Worm (Caenorhabditis elegans) whole organism, L4 larva: ENCODE data around the gene Y53C12A.7.

Experiments used
- D1046.2 ChIP-seq: fragments of 200-800 bp; sonication (Bioruptor generic); IDR thresholded peaks from 2 replicates; pipeline ENCODE4 v1.3.6; 2022; ENCODE audit warnings: missing genetic modification characterization, missing compliant biosample characterization
- Y48G9A.11 ChIP-seq: fragments of 200-800 bp; sonication (Bioruptor generic); IDR thresholded peaks from 2 replicates; pipeline ENCODE4 v1.3.6; 2022; ENCODE audit warnings: missing genetic modification reagents, missing genetic modification characterization, missing compliant biosample characterization
- aly-2 ChIP-seq: sonication (generic microtip); optimal IDR thresholded peaks from 2 replicates; lab custom pipeline; 2018; ENCODE audit warnings: missing biosample characterization, missing genetic modification characterization
- ceh-82 ChIP-seq: sonication (generic microtip); optimal IDR thresholded peaks from 2 replicates; lab custom pipeline; 2017; ENCODE audit warnings: missing biosample characterization, missing genetic modification characterization
- lin-13 ChIP-seq: fragments of 150-350 bp; optimal IDR thresholded peaks from 2 replicates; lab custom pipeline; 2014; ENCODE audit warnings: missing biosample characterization, missing genetic modification reagents, missing genetic modification characterization
- lin-29 ChIP-seq: fragments of 200-800 bp; sonication (Bioruptor generic); IDR thresholded peaks from 2 replicates; pipeline ENCODE4 v1.3.6; 2022; ENCODE audit warnings: missing genetic modification reagents, missing genetic modification characterization, missing compliant biosample characterization
- lin-39 ChIP-seq: fragments of 150-350 bp; optimal IDR thresholded peaks from 2 replicates; lab custom pipeline; 2014; ENCODE audit warnings: missing biosample characterization, missing genetic modification reagents, missing genetic modification characterization
- nhr-11 ChIP-seq: fragments of 150-350 bp; optimal IDR thresholded peaks from 2 replicates; lab custom pipeline; 2014; ENCODE audit warnings: missing biosample characterization, missing genetic modification characterization
- nhr-76 ChIP-seq: fragments of 150-350 bp; optimal IDR thresholded peaks from 2 replicates; lab custom pipeline; 2014; ENCODE audit warnings: missing biosample characterization, missing genetic modification characterization
- php-3 ChIP-seq: fragments of 200-800 bp; sonication (Bioruptor generic); IDR thresholded peaks from 2 replicates; pipeline ENCODE4 v1.3.6; 2022; ENCODE audit warnings: missing genetic modification reagents, missing genetic modification characterization, missing compliant biosample characterization
- sdz-12 ChIP-seq: fragments of 200-800 bp; sonication (Bioruptor generic); optimal IDR thresholded peaks from 2 replicates; lab custom pipeline; 2018; ENCODE audit warnings: mild to moderate bottlenecking, missing genetic modification characterization, missing compliant biosample characterization
- snpc-4 ChIP-seq: fragments of 150-350 bp; optimal IDR thresholded peaks from 2 replicates; lab custom pipeline; 2014; ENCODE audit warnings: missing biosample characterization, missing genetic modification characterization
- ztf-11 ChIP-seq: fragments of 150-350 bp; optimal IDR thresholded peaks from 2 replicates; lab custom pipeline; 2014; ENCODE audit warnings: missing biosample characterization, missing genetic modification characterization

- TF ChIP-seq nhr-11 (tag; lab: Kevin White, UChicago) (peak; percentile 86), sdz-12 (GFP tag; lab: Kevin White, UChicago) (no peak), ztf-11 (no peak), lin-13 (GFP tag; lab: Kevin White, UChicago) (no peak), aly-2 (no peak), lin-29 (GFP tag; lab: Robert Waterston, UW) (no peak), ceh-82 (no peak), php-3 (GFP tag; lab: Robert Waterston, UW) (no peak), lin-39 (tag; lab: Kevin White, UChicago) (no peak), nhr-76 (tag; lab: Kevin White, UChicago) (no peak), Y48G9A.11 (peak; percentile 22; the same call in 1 of the 2 replicates), snpc-4 (tag; lab: Kevin White, UChicago) (no peak), D1046.2 (GFP tag; lab: Robert Waterston, UW) (no peak)
These were observed 16.2 kb downstream of the Y53C12A.7 start, which contains the start of gene wee-1.3 for ce11 chrII:9716417-9717039.
